Worm (Caenorhabditis elegans) whole organism, L2 larva: ENCODE measurements around the gene srg-5.

ENCODE experiments used
- ZK546.5 ChIP-seq: sonication (generic microtip); optimal IDR thresholded peaks from 2 replicates; lab custom pipeline; 2017; ENCODE audit warnings: missing biosample characterization, missing genetic modification characterization
- alr-1 ChIP-seq: fragments of 150-350 bp; optimal IDR thresholded peaks from 2 replicates; lab custom pipeline; 2014; ENCODE audit warnings: missing biosample characterization, missing genetic modification characterization
- elt-1 ChIP-seq: fragments of 150-350 bp; optimal IDR thresholded peaks from 2 replicates; lab custom pipeline; 2014; ENCODE audit warnings: missing biosample characterization, missing genetic modification characterization
- unc-62 ChIP-seq: fragments of 150-350 bp; optimal IDR thresholded peaks from 2 replicates; lab custom pipeline; 2014; ENCODE audit warnings: missing biosample characterization, missing genetic modification reagents, missing genetic modification characterization

- no peak for TF ChIP-seq alr-1 (tag; lab: Kevin White, UChicago)
- TF ChIP-seq unc-62 (GFP tag; lab: Kevin White, UChicago): no peak
- no peak for TF ChIP-seq ZK546.5 (tag; lab: Kevin White, UChicago)
- TF ChIP-seq elt-1 (tag; lab: Kevin White, UChicago): no peak
Observed at ce11 chrIII:6240528-6240927, 23.8 kb downstream of the srg-5 start, which contains the start of gene T12A2.3.
